Worm (Caenorhabditis elegans) whole organism, early embryonic: Measurements from ENCODE around the gene srx-105.

ENCODE experiments used
- B0310.2 ChIP-seq: sonication (generic microtip); optimal IDR thresholded peaks from 2 replicates; lab custom pipeline; 2016; ENCODE audit warnings: mild to moderate bottlenecking, missing genetic modification characterization, missing compliant biosample characterization
- F13C5.2 ChIP-seq: sonication (generic microtip); optimal IDR thresholded peaks from 2 replicates; lab custom pipeline; 2017; ENCODE audit warnings: mild to moderate bottlenecking, missing genetic modification characterization, inconsistent platforms, missing compliant biosample characterization
- ama-1 ChIP-seq: fragments of 150-350 bp; optimal IDR thresholded peaks from 2 replicates; lab custom pipeline; 2014
- ceh-13 ChIP-seq: fragments of 200-800 bp; sonication (Bioruptor generic); optimal IDR thresholded peaks from 2 replicates; lab custom pipeline; 2018; ENCODE audit warnings: mild to moderate bottlenecking, missing genetic modification characterization, missing compliant biosample characterization
- ets-7 ChIP-seq: sonication (generic microtip); optimal IDR thresholded peaks from 2 replicates; lab custom pipeline; 2016; ENCODE audit warnings: missing genotype, missing genetic modification characterization, missing compliant biosample characterization
- hmbx-1 ChIP-seq: sonication (generic microtip); optimal IDR thresholded peaks from 2 replicates; lab custom pipeline; 2016; ENCODE audit warnings: mild to moderate bottlenecking, missing genetic modification characterization, missing compliant biosample characterization
- pes-1 ChIP-seq: fragments of 200-800 bp; sonication (Bioruptor generic); IDR thresholded peaks from 2 replicates; pipeline ENCODE4 v1.3.6; 2022; ENCODE audit warnings: missing genetic modification reagents, missing genetic modification characterization, missing compliant biosample characterization

- TF ChIP-seq ets-7 (tag; lab: Kevin White, UChicago) (no peak), B0310.2 (no peak), ama-1 (lab: Kevin White, UChicago) (no peak), F13C5.2 (tag; lab: Kevin White, UChicago) (no peak), pes-1 (GFP tag; lab: Robert Waterston, UW) (no peak), ceh-13 (GFP tag; lab: Kevin White, UChicago) (no peak), hmbx-1 (tag; lab: Kevin White, UChicago) (no peak)
Observed at ce11 chrII:3682770-3683234, 18.4 kb downstream of the srx-105 start, which contains the start of gene F19B10.1.
